Worm (Caenorhabditis elegans) whole organism, mixed stage, embryonic: ENCODE results near the gene sec-61.B.

Experiments
- flh-1 ChIP-seq: fragments of 200-800 bp; sonication (Bioruptor generic); optimal IDR thresholded peaks from 2 replicates; lab custom pipeline; 2018; ENCODE audit warnings: mild to moderate bottlenecking, missing genetic modification characterization, moderate library complexity, missing compliant biosample characterization
- lin-13 ChIP-seq: fragments of 150-350 bp; optimal IDR thresholded peaks from 2 replicates; lab custom pipeline; 2014; ENCODE audit warnings: missing biosample characterization, missing genetic modification characterization
- lin-32 ChIP-seq: fragments of 200-800 bp; sonication (Bioruptor generic); optimal IDR thresholded peaks from 2 replicates; lab custom pipeline; 2018; ENCODE audit warnings: mild to moderate bottlenecking, missing genetic modification characterization, missing compliant biosample characterization
- lsy-2 ChIP-seq: fragments of 150-350 bp; optimal IDR thresholded peaks from 2 replicates; lab custom pipeline; 2014; ENCODE audit warnings: missing biosample characterization, missing genetic modification characterization
- mab-5 ChIP-seq: fragments of 150-350 bp; optimal IDR thresholded peaks from 2 replicates; lab custom pipeline; 2014; ENCODE audit warnings: missing biosample characterization, missing genetic modification characterization
- nhr-12 ChIP-seq: fragments of 150-350 bp; optimal IDR thresholded peaks from 2 replicates; lab custom pipeline; 2014; ENCODE audit warnings: missing biosample characterization, missing genetic modification characterization
- sptf-1 ChIP-seq: sonication (generic microtip); optimal IDR thresholded peaks from 2 replicates; lab custom pipeline; 2017; ENCODE audit warnings: mild to moderate bottlenecking, missing genetic modification characterization, moderate library complexity, missing compliant biosample characterization
- ztf-11 ChIP-seq: fragments of 150-350 bp; optimal IDR thresholded peaks from 2 replicates; lab custom pipeline; 2014; ENCODE audit warnings: missing biosample characterization, missing genetic modification characterization

DNA sequence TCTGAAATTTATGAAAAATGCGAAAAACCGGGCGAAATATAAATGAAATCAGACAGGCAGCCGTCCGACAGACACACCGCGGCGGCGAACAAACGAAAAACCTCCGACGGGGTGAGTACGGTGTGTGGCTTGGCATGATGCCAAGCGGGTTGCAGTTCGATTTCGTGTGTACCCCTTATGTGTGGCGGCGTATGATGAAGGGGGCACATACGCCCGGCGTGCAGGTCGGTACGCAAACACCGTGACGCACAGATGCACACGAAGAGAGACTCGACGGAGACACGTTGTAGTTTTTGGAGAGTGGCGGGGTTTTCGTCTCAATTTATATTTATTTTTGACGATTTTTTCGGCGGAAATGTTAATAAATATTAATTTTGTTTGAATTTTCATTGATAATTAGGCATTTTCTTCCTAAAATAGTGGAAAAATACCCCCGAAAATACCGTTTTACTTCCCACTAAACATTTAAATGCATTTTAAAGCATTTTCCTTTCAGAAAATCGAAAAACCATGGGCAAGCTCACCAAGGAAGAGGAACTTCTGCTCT is 547 bp upstream of the sec-61.B start, which contains the start of gene trap-3:
- TF ChIP-seq lin-13 (peak; percentile 99), sptf-1 (peak; percentile 80), nhr-12 (tag; lab: Kevin White, UChicago) (peak; percentile 76), mab-5 (tag; lab: Kevin White, UChicago) (no peak), ztf-11 (tag; lab: Kevin White, UChicago) (peak; percentile 32), lin-32 (no peak), lsy-2 (tag; lab: Kevin White, UChicago) (peak; percentile 93), flh-1 (GFP tag; lab: Kevin White, UChicago) (no peak)
